Fruit fly (Drosophila melanogaster) whole organism, prepupa: ENCODE data around the gene CG5953.

ENCODE experiments used
- CG10631 ChIP-seq: fragments of 200-800 bp; sonication (Bioruptor generic); optimal IDR thresholded peaks from 2 replicates; lab custom pipeline; 2016; ENCODE audit warnings: missing biosample characterization, missing genetic modification characterization
- CG10669 ChIP-seq: fragments of 200-800 bp; sonication (Bioruptor generic); optimal IDR thresholded peaks from 3 replicates; lab custom pipeline; 2018; ENCODE audit warnings: missing biosample characterization, mild to moderate bottlenecking, missing genetic modification characterization, moderate library complexity
- CG11762 ChIP-seq: fragments of 200-800 bp; sonication (Bioruptor generic); optimal IDR thresholded peaks from 3 replicates; lab custom pipeline; 2016; ENCODE audit warnings: missing biosample characterization, missing genetic modification characterization; ENCODE audit not compliant: insufficient read depth
- CG11902 ChIP-seq: fragments of 200-800 bp; sonication (Bioruptor generic); optimal IDR thresholded peaks from 3 replicates; lab custom pipeline; 2016; ENCODE audit warnings: missing biosample characterization, missing genetic modification characterization
- CG15336 ChIP-seq: fragments of 200-800 bp; sonication (Bioruptor generic); IDR thresholded peaks from 2 replicates; pipeline ENCODE4 v1.3.6; 2022; ENCODE audit warnings: missing biosample characterization, missing genetic modification characterization
- CG1621 ChIP-seq: fragments of 200-800 bp; sonication (Bioruptor generic); optimal IDR thresholded peaks from 3 replicates; lab custom pipeline; 2018; ENCODE audit warnings: missing biosample characterization, mild to moderate bottlenecking, missing genetic modification characterization
- CG16779 ChIP-seq: fragments of 200-800 bp; sonication (Bioruptor generic); optimal IDR thresholded peaks from 3 replicates; lab custom pipeline; 2017; ENCODE audit warnings: missing biosample characterization, mild to moderate bottlenecking, missing genetic modification characterization
- CG32006 ChIP-seq: fragments of 200-800 bp; sonication (Bioruptor generic); optimal IDR thresholded peaks from 3 replicates; lab custom pipeline; 2017; ENCODE audit warnings: missing biosample characterization, mild to moderate bottlenecking, missing genetic modification characterization
- CG34406 ChIP-seq: fragments of 200-800 bp; sonication (Bioruptor generic); optimal IDR thresholded peaks from 3 replicates; lab custom pipeline; 2016; ENCODE audit warnings: missing biosample characterization, missing genetic modification characterization
- CG3919 ChIP-seq: fragments of 200-800 bp; sonication (Bioruptor generic); optimal IDR thresholded peaks from 3 replicates; lab custom pipeline; 2016; ENCODE audit warnings: missing biosample characterization, missing genetic modification characterization
- CG6163 ChIP-seq: fragments of 200-800 bp; sonication (Bioruptor generic); IDR thresholded peaks from 3 replicates; pipeline ENCODE4 v1.3.6; 2022; ENCODE audit warnings: missing biosample characterization, missing genetic modification characterization
- CG6276 ChIP-seq: fragments of 200-800 bp; sonication (Bioruptor generic); optimal IDR thresholded peaks from 2 replicates; lab custom pipeline; 2017; ENCODE audit warnings: missing biosample characterization, mild to moderate bottlenecking, missing genetic modification characterization
- CG6854 ChIP-seq: fragments of 200-800 bp; sonication (Bioruptor generic); optimal IDR thresholded peaks from 2 replicates; lab custom pipeline; 2017; ENCODE audit warnings: missing biosample characterization, mild to moderate bottlenecking, missing genetic modification characterization
- CG8632 ChIP-seq: fragments of 200-800 bp; sonication (Bioruptor generic); optimal IDR thresholded peaks from 3 replicates; lab custom pipeline; 2016; ENCODE audit warnings: missing biosample characterization, missing genetic modification characterization
- CG9139 ChIP-seq: fragments of 200-800 bp; sonication (Bioruptor generic); optimal IDR thresholded peaks from 3 replicates; lab custom pipeline; 2017; ENCODE audit warnings: missing biosample characterization, mild to moderate bottlenecking, missing genetic modification characterization
- Eip75B ChIP-seq: fragments of 200-800 bp; sonication (Bioruptor generic); optimal IDR thresholded peaks from 3 replicates; lab custom pipeline; 2016; ENCODE audit warnings: missing biosample characterization, missing genetic modification characterization
- Eip78C ChIP-seq: fragments of 200-800 bp; sonication (Bioruptor generic); peaks from one replicate; lab custom pipeline; 2016; ENCODE audit warnings: missing biosample characterization, missing genetic modification characterization
- Ets21C ChIP-seq: fragments of 200-800 bp; sonication (Bioruptor generic); optimal IDR thresholded peaks from 3 replicates; lab custom pipeline; 2016; ENCODE audit warnings: missing biosample characterization, missing genetic modification characterization
- Hr38 ChIP-seq: sonication (Bioruptor generic); optimal IDR thresholded peaks from 2 replicates; lab custom pipeline; 2016; ENCODE audit warnings: missing biosample characterization, missing genetic modification characterization
- Hr4 ChIP-seq: fragments of 200-800 bp; sonication (Bioruptor generic); optimal IDR thresholded peaks from 3 replicates; lab custom pipeline; 2016; ENCODE audit warnings: missing biosample characterization, missing genetic modification characterization
- Lpt ChIP-seq: fragments of 200-800 bp; sonication (Bioruptor generic); optimal IDR thresholded peaks from 3 replicates; lab custom pipeline; 2016; ENCODE audit warnings: missing biosample characterization, missing genetic modification characterization
- OdsH ChIP-seq: fragments of 200-800 bp; sonication (Bioruptor generic); optimal IDR thresholded peaks from 3 replicates; lab custom pipeline; 2016; ENCODE audit warnings: missing biosample characterization, missing genetic modification characterization
- Smox ChIP-seq: fragments of 200-800 bp; sonication (Bioruptor generic); optimal IDR thresholded peaks from 3 replicates; lab custom pipeline; 2016; ENCODE audit warnings: missing biosample characterization, missing genetic modification characterization
- Sox102F ChIP-seq: fragments of 200-800 bp; sonication (Bioruptor generic); optimal IDR thresholded peaks from 2 replicates; lab custom pipeline; 2016; ENCODE audit warnings: missing biosample characterization, mild to moderate bottlenecking, missing genetic modification characterization
- Sox14 ChIP-seq: fragments of 200-800 bp; sonication (Bioruptor generic); optimal IDR thresholded peaks from 3 replicates; lab custom pipeline; 2016; ENCODE audit warnings: missing biosample characterization, missing genetic modification characterization
- acj6 ChIP-seq: fragments of 200-800 bp; sonication (Bioruptor generic); optimal IDR thresholded peaks from 3 replicates; lab custom pipeline; 2016; ENCODE audit warnings: missing biosample characterization, missing genetic modification characterization
- cyc ChIP-seq: fragments of 200-800 bp; sonication (Bioruptor generic); optimal IDR thresholded peaks from 3 replicates; lab custom pipeline; 2016; ENCODE audit warnings: missing biosample characterization, missing genetic modification characterization
- dac ChIP-seq: fragments of 200-800 bp; sonication (Bioruptor generic); optimal IDR thresholded peaks from 2 replicates; lab custom pipeline; 2017; ENCODE audit warnings: missing biosample characterization, mild to moderate bottlenecking, missing genetic modification characterization
- fd59A ChIP-seq: fragments of 200-800 bp; sonication (Bioruptor generic); optimal IDR thresholded peaks from 2 replicates; lab custom pipeline; 2017; ENCODE audit warnings: missing biosample characterization, mild to moderate bottlenecking, missing genetic modification characterization, missing genetic modification reagents
- fkh ChIP-seq: fragments of 200-800 bp; sonication (Bioruptor generic); optimal IDR thresholded peaks from 3 replicates; lab custom pipeline; 2017; ENCODE audit warnings: missing biosample characterization, mild to moderate bottlenecking, missing genetic modification characterization, moderate library complexity
- lz ChIP-seq: fragments of 200-800 bp; sonication (Bioruptor generic); optimal IDR thresholded peaks from 3 replicates; lab custom pipeline; 2016; ENCODE audit warnings: missing biosample characterization, missing genetic modification characterization
- net ChIP-seq: fragments of 200-800 bp; sonication (Bioruptor generic); optimal IDR thresholded peaks from 3 replicates; lab custom pipeline; 2016; ENCODE audit warnings: missing biosample characterization, missing genetic modification characterization
- pdm3 ChIP-seq: fragments of 200-800 bp; sonication (Bioruptor generic); optimal IDR thresholded peaks from 3 replicates; lab custom pipeline; 2016; ENCODE audit warnings: missing biosample characterization, missing genetic modification characterization
- salr ChIP-seq, 2 experiments: fragments of 200-800 bp; sonication (Bioruptor generic); optimal IDR thresholded peaks; 3 replicates each; lab custom pipeline; 2016 to 2018; ENCODE audit warnings: missing biosample characterization in 2 of 2, missing genetic modification characterization in 2 of 2, mild to moderate bottlenecking in 1 of 2
- spab ChIP-seq: fragments of 200-800 bp; sonication (Bioruptor generic); optimal IDR thresholded peaks from 2 replicates; lab custom pipeline; 2017; ENCODE audit warnings: missing biosample characterization, mild to moderate bottlenecking, missing genetic modification characterization, missing genetic modification reagents
- ss ChIP-seq, 2 experiments: fragments of 200-800 bp; sonication (Bioruptor generic); optimal IDR thresholded peaks; 2 replicates in 1 of 2; 3 replicates in 1 of 2; lab custom pipeline; 2017 to 2018; ENCODE audit warnings: mild to moderate bottlenecking in 2 of 2, missing biosample characterization in 2 of 2, missing genetic modification characterization in 2 of 2, moderate library complexity in 1 of 2
- svp ChIP-seq: fragments of 200-800 bp; sonication (Bioruptor generic); peaks from one replicate; lab custom pipeline; 2016; ENCODE audit warnings: missing biosample characterization, missing genetic modification characterization
- topi ChIP-seq: fragments of 200-800 bp; sonication (Bioruptor generic); optimal IDR thresholded peaks from 3 replicates; lab custom pipeline; 2016; ENCODE audit warnings: missing biosample characterization, missing genetic modification characterization
- vri ChIP-seq: fragments of 200-800 bp; sonication (Bioruptor generic); optimal IDR thresholded peaks from 3 replicates; lab custom pipeline; 2016; ENCODE audit warnings: missing biosample characterization, mild to moderate bottlenecking, missing genetic modification characterization

The CG5953 gene

DNA sequence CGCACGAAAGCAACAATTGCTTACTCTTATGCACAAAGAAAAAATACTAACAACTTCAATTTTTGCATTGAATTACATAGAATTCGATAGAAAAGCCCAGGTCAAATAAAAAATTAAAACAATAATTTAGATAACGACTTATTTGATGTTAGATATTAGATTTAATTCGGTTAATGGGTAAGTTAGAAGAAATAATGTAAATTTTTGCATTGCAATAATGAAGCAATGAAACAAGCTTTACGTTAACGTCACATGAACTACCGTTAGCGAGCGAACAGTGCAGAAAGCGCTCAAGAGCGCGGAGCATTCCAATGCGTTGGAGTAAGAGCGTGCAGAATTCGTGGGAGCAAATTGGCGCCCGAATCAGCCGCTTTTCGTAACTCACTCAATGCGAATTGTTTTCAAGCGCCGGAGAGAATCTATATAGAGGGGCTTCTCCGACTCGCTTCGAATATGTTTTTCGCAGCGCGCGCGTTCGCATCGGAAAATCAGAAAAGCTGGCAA, 11.9 kb upstream of the CG5953 start, which contains the start of gene mtgo (continued):
- no peak for TF ChIP-seq topi (GFP tag; lab: Kevin White, UChicago)
- peak; percentile 36 for TF ChIP-seq CG3919 (GFP tag; lab: Kevin White, UChicago)
- no peak for TF ChIP-seq Hr38
- TF ChIP-seq CG11902 = no peak
- TF ChIP-seq Sox14 (GFP tag; lab: Kevin White, UChicago) = peak; percentile 46
- peak; percentile 54 for TF ChIP-seq spab
- no peak for TF ChIP-seq Sox102F
- peak; percentile 56; the same call in 1 of the 3 replicates for TF ChIP-seq CG6163 (GFP tag; lab: Robert Waterston, UW)
- peak; percentile 79 for TF ChIP-seq Eip78C (GFP tag; lab: Kevin White, UChicago)
- peak; percentile 1 for TF ChIP-seq CG16779
- TF ChIP-seq Eip75B (GFP tag; lab: Kevin White, UChicago) = peak; percentile 48
- TF ChIP-seq cyc (GFP tag; lab: Kevin White, UChicago) = no peak
- peak; percentile 33 for TF ChIP-seq acj6
- no peak for TF ChIP-seq CG9139 (GFP tag; lab: Kevin White, UChicago)
- peak; percentile 85 for TF ChIP-seq CG6276 (GFP tag; lab: Kevin White, UChicago)
- peak; percentile 14 for TF ChIP-seq lz (GFP tag; lab: Kevin White, UChicago)
- TF ChIP-seq Hr4 (GFP tag; lab: Kevin White, UChicago) = peak; percentile 85
- TF ChIP-seq ss (GFP tag; optimal IDR thresholded peaks at IDR 0.05; lab: Kevin White, UChicago) = no peak
- TF ChIP-seq fd59A (GFP tag; lab: Kevin White, UChicago) = no peak
- TF ChIP-seq OdsH (GFP tag; lab: Kevin White, UChicago) = peak; percentile 67
- TF ChIP-seq salr (GFP tag; optimal IDR thresholded peaks at IDR 0.05; lab: Kevin White, UChicago) = peak in 1 of 2 experiments; percentile 38
- peak; percentile 79 for TF ChIP-seq CG15336 (GFP tag; lab: Robert Waterston, UW)
- TF ChIP-seq CG11762 (GFP tag; lab: Kevin White, UChicago) = peak; percentile 75
- TF ChIP-seq CG34406 (GFP tag; lab: Kevin White, UChicago) = peak; percentile 25
- peak; percentile 4 for TF ChIP-seq CG6854 (GFP tag; lab: Kevin White, UChicago)
- peak; percentile 61 for TF ChIP-seq pdm3 (GFP tag; lab: Kevin White, UChicago)
- TF ChIP-seq Ets21C (GFP tag; lab: Kevin White, UChicago) = no peak
- TF ChIP-seq Lpt (GFP tag; lab: Kevin White, UChicago) = peak; percentile 67
- TF ChIP-seq vri (GFP tag; lab: Kevin White, UChicago) = no peak
- TF ChIP-seq svp (GFP tag; lab: Kevin White, UChicago) = peak; percentile 18
- no peak for TF ChIP-seq Smox
- no peak for TF ChIP-seq CG1621 (tag; lab: Kevin White, UChicago)
- peak; percentile 33 for TF ChIP-seq net (GFP tag; lab: Kevin White, UChicago)
- peak; percentile 83 for TF ChIP-seq CG32006 (GFP tag; lab: Kevin White, UChicago)
- TF ChIP-seq CG10669 (GFP tag; lab: Kevin White, UChicago) = peak; percentile 59
- peak; percentile 28 for TF ChIP-seq CG8632 (GFP tag; lab: Kevin White, UChicago)

DNA sequence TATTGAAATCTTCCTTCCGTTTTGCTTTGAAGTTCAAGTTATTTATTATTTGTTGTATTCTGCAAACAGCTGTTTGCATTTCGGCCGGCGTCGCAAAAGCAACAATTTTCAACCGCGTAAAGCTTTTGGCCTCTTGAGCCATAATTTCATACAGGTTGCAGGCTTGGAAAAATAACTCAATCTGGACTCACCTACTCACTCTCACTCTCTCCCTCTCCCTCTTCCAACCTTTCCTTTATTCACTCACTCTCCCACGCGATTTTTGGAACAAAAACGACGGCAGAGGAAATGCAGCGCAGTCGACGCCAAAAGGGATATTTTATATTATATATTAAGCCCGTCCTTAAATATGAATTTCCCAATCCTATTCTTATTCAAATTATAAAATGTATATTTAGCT, 11.2 kb upstream of the CG5953 start:
- TF ChIP-seq acj6 (no peak), pdm3 (GFP tag; lab: Kevin White, UChicago) (no peak), svp (GFP tag; lab: Kevin White, UChicago) (no peak), Smox (no peak), CG32006 (GFP tag; lab: Kevin White, UChicago) (no peak), CG10631 (GFP tag; lab: Kevin White, UChicago) (no peak), dac (GFP tag; lab: Kevin White, UChicago) (no peak), fkh (GFP tag; lab: Kevin White, UChicago) (no peak), vri (GFP tag; lab: Kevin White, UChicago) (no peak), net (GFP tag; lab: Kevin White, UChicago) (no peak)
